Fruit fly (Drosophila melanogaster): ENCODE measurements around the gene FucTB.

FucTB gene

DNA sequence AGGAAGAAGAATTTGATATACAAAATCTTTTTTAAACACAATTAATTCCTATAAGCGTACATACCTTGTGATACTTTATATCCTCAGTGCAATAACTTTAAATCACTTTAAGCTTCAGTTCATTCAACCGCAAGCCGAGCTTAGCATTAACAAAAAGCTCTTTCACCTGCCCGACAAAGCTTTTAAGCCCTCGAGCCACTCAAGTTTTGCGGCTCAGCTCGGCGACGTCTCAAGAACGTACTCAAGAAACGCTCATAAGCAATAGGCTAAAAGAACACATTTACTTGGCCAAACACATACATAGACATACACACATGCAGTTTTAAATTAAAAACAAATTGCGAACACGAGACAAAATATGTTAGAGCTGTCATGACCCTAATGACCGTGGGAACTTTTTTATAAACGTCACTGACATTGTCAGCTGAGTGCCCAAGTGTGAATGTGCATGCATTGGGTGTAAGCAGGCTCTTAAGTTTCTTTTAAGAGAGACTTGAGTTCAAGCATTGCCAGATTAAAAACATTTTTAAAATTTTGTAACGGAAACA lies 15.6 kb upstream of the FucTB start:
- no peak for TF ChIP-seq CG17802 (tag; optimal IDR thresholded peaks at IDR 0.05)
- TF ChIP-seq cg (GFP tag; optimal IDR thresholded peaks at IDR 0.05): peak; percentile 30
- TF ChIP-seq Hr78 (GFP tag; optimal IDR thresholded peaks at IDR 0.05): peak in 1 of 2 experiments; percentile 75
- TF ChIP-seq Trl (optimal IDR thresholded peaks at IDR 0.05): peak in 1 of 2 experiments; percentile 19
- TF ChIP-seq Trl (GFP tag; optimal IDR thresholded peaks at IDR 0.05): no peak
- peak; percentile 92 for TF ChIP-seq z (GFP tag; IDR thresholded peaks at IDR 0.05)
- peak; percentile 80 for TF ChIP-seq CG3163 (GFP tag; optimal IDR thresholded peaks at IDR 0.05)
- TF ChIP-seq CG33557 (GFP tag; optimal IDR thresholded peaks at IDR 0.05): no peak
- TF ChIP-seq chinmo (GFP tag; IDR thresholded peaks at IDR 0.05; ENCODE audit: partially characterized antibody): peak; percentile 87; the same call in 1 of the 4 replicates

DNA sequence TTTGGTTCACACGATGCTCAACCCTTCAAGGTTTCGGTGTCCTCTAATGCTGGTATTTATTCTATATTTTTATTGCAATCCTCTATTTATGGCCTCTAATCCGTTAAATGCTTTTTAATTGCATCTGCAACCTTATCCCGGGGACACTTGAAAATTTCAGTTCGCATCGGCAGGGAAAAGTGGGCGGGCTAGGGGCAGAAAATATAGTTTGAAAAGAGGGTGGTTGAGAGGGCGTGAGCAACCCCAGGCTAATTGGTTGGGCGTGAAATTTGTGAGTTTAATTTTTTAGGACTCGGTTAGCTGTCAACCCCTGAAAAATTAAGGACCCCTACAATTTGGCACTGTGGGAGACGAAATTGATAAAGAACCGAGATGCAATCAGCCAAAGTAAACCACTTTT lies 14.9 kb upstream of the FucTB start:
- TF ChIP-seq phol (tag; optimal IDR thresholded peaks at IDR 0.05) (no peak), CG11560 (tag; IDR thresholded peaks at IDR 0.05) (no peak), sqz (GFP tag; optimal IDR thresholded peaks at IDR 0.05) (peak; percentile 2), oc (tag; optimal IDR thresholded peaks at IDR 0.05) (peak; percentile 38), CG7745 (tag; optimal IDR thresholded peaks at IDR 0.05) (peak; percentile 66), pros (GFP tag; optimal IDR thresholded peaks at IDR 0.05) (peak; percentile 64), gsb-n (tag; optimal IDR thresholded peaks at IDR 0.05) (peak; percentile 41)

DNA sequence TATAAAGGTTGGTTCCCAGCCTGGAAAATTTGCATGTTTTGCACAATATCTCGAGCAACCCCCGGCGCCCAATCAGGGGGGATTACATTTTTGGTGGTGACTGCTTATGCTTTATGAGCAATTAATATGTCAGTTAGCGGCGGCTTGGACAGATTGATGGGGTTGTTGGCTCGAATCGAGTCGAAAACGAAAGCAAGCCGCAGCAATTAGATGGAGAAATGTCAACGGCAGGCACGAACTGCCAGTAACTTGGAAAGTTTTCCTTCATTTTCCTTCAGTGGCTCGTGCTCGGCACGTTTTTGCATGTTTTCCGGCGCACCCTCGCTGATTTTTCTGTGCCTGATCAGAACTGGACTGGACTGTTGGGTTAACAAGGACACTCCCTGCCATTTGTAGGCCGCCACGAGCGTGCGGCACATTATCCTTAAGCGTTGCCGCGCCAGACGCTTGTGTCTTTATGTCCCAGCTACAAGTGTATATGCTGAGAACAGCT lies 12.0 kb upstream of the FucTB start:
- TF ChIP-seq pros (GFP tag; optimal IDR thresholded peaks at IDR 0.05) (peak; percentile 81), kni (GFP tag; optimal IDR thresholded peaks at IDR 0.05) (peak; percentile 3), abd-A (tag; optimal IDR thresholded peaks at IDR 0.05) (peak; percentile 51), CG10274 (GFP tag; optimal IDR thresholded peaks at IDR 0.05) (no peak), Hey (tag; optimal IDR thresholded peaks at IDR 0.05) (peak; percentile 97)

DNA sequence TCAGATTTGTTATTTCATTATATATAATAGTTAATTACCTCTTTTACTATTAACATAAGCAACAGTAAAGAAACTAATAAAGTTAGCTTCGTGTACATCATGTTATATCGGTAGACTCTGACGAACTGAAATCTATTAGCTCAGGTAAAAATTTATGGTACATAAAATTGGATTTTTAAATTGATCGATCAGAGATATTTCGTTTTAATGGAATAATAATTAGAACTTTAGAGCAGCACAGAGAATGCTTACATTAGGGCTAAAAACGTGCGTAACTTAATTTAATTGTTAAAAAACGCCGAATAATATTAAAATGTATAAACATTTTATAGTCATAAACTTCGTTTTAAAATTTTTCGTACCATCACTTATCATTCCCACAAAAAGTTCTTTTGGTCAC lies 9.8 kb upstream of the FucTB start, which contains the start of gene CG33723:
CG33723 (minus strand) TSS at position 101 of the 400 bp plus-strand sequence.
- no peak for TF ChIP-seq CG1024 (GFP tag; IDR thresholded peaks at IDR 0.05)
- no peak for TF ChIP-seq CG2116 (GFP tag; optimal IDR thresholded peaks at IDR 0.05)
- no peak for TF ChIP-seq CG34422 (GFP tag; IDR thresholded peaks at IDR 0.05)
- TF ChIP-seq CG1602 (GFP tag; optimal IDR thresholded peaks at IDR 0.05): no peak
- TF ChIP-seq Blimp-1 (GFP tag; optimal IDR thresholded peaks at IDR 0.05): no peak
- TF ChIP-seq CG17359 (tag; optimal IDR thresholded peaks at IDR 0.05): no peak
- TF ChIP-seq CG3065 (GFP tag; optimal IDR thresholded peaks at IDR 0.05): no peak
- no peak for TF ChIP-seq Hr39 (optimal IDR thresholded peaks at IDR 0.05)

DNA sequence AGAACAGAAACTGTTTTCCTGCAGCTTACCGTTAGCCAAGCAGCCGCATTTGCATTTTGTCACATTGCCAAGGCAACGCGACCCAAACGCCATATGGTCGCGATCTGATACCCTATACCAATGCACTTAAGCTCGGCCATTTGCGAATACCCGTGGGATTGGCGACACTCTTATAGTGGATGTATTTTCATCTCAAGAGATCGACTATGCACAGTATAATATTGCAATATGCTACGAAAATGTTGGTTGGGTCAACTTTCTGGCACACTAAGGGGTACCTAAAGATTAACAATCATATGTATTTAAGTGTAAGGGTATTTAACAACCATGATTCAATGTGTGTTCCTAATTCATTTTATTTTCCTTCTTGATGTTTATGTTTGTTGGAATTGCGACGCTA lies 7.4 kb upstream of the FucTB start:
- TF ChIP-seq CG3726 (GFP tag; IDR thresholded peaks at IDR 0.05) (0 out of 3 replicates have a peak, but pooled peaks have one; percentile 52), toy (GFP tag; IDR thresholded peaks at IDR 0.05) (no peak), CoRest (tag; optimal IDR thresholded peaks at IDR 0.05) (no peak), Sox100B (GFP tag; optimal IDR thresholded peaks at IDR 0.05) (no peak), gce (GFP tag; IDR thresholded peaks at IDR 0.05) (no peak), Med (GFP tag) (peak; percentile 84), Tbp (GFP tag; optimal IDR thresholded peaks at IDR 0.05) (no peak), kay (GFP tag; optimal IDR thresholded peaks at IDR 0.05) (no peak), kni (GFP tag; optimal IDR thresholded peaks at IDR 0.05) (no peak), lola (GFP tag; optimal IDR thresholded peaks at IDR 0.05) (no peak), D19B (GFP tag; optimal IDR thresholded peaks at IDR 0.05) (no peak), vvl (GFP tag; IDR thresholded peaks at IDR 0.05) (0 out of 2 replicates have a peak, but pooled peaks have one; percentile 42), HHEX (GFP tag; optimal IDR thresholded peaks at IDR 0.05) (no peak), CG14014 (GFP tag; IDR thresholded peaks at IDR 0.05) (0 out of 2 replicates have a peak, but pooled peaks have one; percentile 14), CG1602 (GFP tag; optimal IDR thresholded peaks at IDR 0.05) (no peak), Mrtf (GFP tag; IDR thresholded peaks at IDR 0.05) (no peak), gfzf (GFP tag; optimal IDR thresholded peaks at IDR 0.05) (no peak), lab (GFP tag; optimal IDR thresholded peaks at IDR 0.05) (peak; percentile 14)
